Worm (Caenorhabditis elegans) whole organism, L4/young adult: ENCODE results near the gene C02B10.4.

Experiments
- W03F9.2 ChIP-seq: fragments of 150-350 bp; optimal IDR thresholded peaks from 2 replicates; lab custom pipeline; 2014; ENCODE audit warnings: missing biosample characterization, missing genetic modification characterization
- dao-5 ChIP-seq: sonication (generic microtip); optimal IDR thresholded peaks from 2 replicates; lab custom pipeline; 2016; ENCODE audit warnings: missing genotype, missing genetic modification characterization, moderate library complexity, missing compliant biosample characterization
- him-1 ChIP-seq: sonication (generic microtip); optimal IDR thresholded peaks from 2 replicates; lab custom pipeline; 2016; ENCODE audit warnings: missing genotype, missing genetic modification reagents, missing genetic modification characterization, missing compliant biosample characterization

DNA sequence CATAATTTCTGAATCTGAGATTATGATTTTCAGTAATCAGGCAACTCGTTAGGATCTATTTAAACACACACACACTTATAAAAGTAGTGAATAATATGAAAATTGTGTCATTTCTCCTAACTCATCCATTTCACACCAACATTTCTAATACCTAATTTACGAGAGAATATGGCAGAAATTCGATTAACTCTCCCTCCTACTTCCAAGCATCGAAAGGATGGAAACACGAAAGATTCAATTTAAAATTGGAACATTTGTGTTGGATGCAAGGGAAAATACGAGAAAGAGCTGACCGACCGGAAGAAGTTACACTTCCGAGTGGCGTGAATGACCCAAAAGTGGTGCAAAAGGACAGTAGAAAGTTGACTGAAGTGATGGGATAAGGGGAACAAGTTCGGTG, 17.6 kb downstream of the C02B10.4 start:
- TF ChIP-seq him-1 (tag; lab: Kevin White, UChicago) (no peak), dao-5 (tag; lab: Kevin White, UChicago) (no peak), W03F9.2 (tag; lab: Kevin White, UChicago) (no peak)
